Fruit fly (Drosophila melanogaster) whole organism, larva: ENCODE measurements around the gene Ets97D.

Source experiments
- noc ChIP-seq: fragments of 200-800 bp; sonication (Bioruptor generic); optimal IDR thresholded peaks from 3 replicates; lab custom pipeline; 2019; ENCODE audit warnings: missing biosample characterization, mild to moderate bottlenecking, missing genetic modification characterization, moderate library complexity

The Ets97D gene

DNA sequence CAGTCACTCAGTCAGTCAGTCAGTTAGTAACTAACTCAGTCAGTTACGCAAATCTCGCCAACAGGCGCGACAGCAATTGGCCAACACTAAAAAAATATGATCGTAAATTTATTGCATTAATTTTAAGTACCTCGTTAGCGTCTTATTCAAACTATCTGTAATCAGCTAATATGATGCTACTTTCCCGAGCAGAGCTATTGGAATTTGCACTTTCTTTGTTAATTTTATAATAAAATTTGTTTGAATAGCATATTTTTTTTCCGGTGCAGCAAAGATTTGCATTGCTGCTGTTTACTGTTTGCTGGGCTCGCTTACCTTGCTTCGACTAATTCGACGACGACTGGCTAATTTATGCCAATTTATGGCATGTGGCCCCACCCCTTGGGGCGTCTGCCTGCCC, 22.6 kb downstream of the Ets97D start:
- TF ChIP-seq noc (tag; lab: Kevin White, UChicago), result no peak

DNA sequence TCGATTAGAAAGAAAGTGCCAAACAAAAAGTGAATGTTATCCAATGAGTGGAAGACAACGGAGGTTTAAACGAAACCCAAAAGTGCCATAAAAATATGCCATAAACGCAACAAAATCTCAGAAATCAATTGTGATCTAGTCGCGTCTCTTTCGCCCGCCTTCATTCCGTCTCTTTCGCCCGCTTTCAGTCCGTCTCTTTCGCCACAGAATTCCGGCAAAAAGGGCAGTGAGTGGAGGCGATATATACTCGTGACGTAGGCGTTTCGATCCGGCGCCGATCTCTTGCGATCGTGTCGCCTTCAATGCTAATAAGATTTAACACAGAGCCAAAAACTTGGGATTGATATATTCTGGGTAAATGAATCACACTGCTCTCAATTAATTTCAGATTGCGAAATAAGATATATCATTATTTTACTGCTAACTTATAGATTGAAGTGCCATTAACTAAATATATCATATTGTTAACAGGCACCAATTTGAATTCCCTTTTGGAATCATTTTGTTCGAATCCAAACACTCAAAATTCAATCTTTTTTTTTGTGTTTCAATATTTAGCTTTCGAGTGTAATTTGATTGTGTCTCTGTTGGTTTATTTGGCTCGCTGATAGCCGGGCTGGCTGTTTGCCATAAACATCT, 24.5 kb downstream of the Ets97D start:
- TF ChIP-seq noc (tag; lab: Kevin White, UChicago), result no peak

DNA sequence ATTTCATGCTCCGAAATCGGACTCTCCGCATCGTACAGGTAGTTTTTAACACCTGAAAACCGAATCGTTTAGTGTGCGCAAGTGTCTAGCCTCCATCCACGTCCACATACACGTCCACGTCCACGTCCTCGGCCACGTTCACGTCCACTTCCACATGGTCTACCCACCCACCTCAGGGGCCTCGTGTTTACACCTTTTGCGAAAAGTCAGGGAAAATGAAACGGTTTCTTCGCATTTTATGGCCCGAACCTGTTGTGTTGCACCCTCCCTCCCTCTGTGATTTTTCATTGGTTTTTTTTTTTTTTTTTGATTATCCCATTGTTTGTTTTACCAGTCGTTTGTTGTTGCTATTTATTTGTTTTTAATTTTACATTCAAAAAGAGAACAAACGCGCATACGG, 25.5 kb downstream of the Ets97D start:
- no peak for TF ChIP-seq noc (tag; lab: Kevin White, UChicago)

DNA sequence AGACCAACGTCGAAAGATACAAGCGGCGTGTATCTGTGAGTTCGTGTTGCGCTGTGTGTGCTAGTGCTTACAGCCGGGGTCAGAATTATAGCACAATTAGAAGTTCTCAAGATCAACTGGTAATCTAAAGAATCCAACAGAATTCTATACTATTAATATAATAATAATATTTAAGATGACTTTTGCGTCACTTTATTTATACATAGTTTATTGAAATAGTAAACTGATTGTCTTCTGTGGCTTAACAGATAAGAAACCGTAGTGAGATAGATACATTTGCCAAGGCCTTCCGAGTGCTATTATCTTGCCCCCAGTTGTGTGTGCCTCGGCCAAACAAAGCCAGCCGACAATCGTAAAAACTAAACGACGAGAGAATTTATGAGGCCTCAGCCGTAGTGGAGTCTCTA, 26.4 kb downstream of the Ets97D start:
- TF ChIP-seq noc (tag; lab: Kevin White, UChicago), result peak; percentile 65

DNA sequence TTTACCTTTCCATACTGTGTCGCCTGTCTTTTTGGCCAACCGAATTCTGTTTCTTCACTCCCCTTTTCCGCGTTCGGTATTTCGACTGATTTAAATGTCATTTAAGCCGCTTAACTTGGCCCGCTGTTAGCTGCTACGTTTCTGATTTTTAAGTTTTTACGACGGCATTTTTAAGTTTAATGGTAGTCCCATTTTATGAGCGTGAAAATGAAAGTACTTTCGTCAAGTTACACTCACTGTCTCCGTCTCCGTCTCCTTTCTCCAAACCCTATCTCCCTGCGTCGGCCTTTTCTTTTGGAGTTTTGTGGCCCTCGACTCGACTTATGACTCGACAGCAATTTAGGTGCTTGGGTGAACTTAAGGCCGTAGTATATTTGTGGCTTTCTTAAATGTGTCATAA, 27.5 kb downstream of the Ets97D start:
- TF ChIP-seq noc (tag; lab: Kevin White, UChicago), result no peak

DNA sequence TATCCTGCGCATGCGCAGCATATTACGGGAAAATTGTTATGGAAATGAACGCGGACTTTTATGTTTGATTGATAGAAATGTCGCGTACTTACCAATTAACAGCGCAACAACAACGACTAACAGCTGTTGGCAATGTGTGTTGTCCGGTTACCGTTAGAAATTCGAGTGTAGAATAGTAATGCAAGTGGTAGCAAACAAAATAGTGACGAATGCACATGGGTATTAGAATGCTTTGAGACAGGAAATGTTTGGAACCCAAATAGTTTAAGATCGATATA, 29.7 kb downstream of the Ets97D start:
- TF ChIP-seq noc (tag; lab: Kevin White, UChicago), result no peak

DNA sequence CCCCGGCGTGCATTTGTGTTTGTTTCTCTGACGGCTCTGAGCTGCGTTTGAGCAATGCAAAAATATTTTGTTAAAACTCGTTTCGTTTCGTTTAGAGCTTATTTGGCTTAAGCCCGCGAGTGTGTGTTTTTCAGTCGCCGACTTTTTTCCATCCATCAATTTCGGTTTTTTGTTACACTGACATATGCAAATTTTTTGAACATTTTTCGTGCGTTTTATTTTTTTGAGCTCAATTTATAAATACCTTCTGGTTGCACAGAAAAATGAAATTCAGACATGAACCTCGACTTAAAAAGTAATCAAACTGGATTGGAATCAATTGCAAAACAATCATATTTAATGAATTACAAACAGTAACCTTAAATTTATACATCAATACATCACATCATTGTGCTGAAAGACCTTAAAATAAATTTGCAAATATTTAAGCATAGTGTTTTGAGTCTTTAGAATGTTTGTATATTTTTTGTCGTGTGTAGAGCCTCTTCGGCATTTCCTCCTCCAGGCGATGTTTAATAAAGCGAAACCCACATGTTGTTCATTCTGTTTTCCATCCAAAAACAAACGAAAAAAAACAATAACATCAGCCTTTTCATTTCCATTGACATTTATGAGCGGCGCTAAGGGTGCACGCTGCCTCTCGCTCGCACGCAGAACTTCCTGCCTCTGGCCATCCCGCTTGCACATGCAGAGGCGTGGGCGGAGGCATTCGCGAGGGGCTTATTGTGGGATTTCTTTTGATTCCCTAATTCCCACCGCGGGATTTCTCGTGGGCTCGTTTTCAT, 30.3 kb downstream of the Ets97D start:
- TF ChIP-seq noc (tag; lab: Kevin White, UChicago), result no peak

DNA sequence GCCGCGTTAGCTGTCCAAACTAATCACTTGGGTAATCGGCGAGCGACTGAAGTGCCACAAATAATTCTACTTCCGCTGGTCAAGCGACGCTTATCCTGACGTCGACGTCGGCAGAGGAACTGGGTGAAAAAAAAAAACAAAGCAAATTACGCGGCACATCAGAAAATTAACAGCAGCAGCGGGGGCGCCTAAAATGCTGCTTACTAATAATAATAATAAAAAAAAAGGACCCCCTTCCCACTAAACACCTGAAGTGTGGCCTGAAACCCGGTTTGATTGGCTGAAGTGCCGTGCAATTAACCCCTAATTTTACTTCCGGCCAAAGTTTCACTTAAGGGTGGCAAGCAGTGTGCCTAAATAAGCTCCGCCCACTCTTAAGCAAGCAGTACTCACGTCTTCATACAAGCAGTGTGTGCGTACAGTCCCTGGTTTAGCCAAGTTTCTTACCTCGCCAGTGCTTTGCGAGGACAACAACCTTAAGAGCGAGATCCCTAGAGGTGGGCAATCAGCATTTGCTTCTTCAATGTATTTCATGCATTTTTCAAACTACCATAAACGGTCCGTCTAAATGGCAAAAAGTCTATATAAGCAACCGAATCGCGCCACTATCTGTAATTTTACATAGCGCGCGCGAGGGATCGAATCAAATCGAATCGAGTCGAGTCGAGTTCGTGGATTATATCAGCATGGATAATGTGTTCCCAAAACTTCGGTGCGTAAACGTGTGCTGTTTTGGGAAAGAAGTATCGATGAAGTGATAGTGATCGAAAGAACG, 31.4 kb downstream of the Ets97D start, which contains the start of the genes ro and T48:
Gene ro (minus strand): TSS at position 51 of the 775 bp plus-strand sequence.
Gene T48 (plus strand): TSS at position 614 of the 775 bp plus-strand sequence.
- no peak for TF ChIP-seq noc (tag; lab: Kevin White, UChicago)

DNA sequence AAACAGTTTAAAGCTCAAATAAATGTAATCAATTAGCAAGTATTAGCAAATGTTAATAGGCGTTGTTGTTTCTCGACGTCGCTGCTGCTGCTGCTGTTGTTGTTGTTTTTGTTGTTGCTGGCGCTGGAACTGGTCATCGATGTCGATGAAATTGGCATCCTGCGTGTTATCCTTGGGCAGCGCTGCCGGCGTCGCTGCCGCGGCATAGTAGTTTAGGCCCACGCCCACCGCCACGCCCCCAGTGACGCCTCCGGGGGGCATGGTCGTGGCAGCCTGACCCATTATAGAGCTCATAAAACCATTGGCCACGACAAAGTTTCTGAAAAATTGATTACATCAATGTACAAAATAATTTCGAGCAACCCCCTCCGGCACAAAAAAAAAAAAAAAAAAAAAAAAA, 35.8 kb downstream of the Ets97D start:
- TF ChIP-seq noc (tag; lab: Kevin White, UChicago), result no peak

DNA sequence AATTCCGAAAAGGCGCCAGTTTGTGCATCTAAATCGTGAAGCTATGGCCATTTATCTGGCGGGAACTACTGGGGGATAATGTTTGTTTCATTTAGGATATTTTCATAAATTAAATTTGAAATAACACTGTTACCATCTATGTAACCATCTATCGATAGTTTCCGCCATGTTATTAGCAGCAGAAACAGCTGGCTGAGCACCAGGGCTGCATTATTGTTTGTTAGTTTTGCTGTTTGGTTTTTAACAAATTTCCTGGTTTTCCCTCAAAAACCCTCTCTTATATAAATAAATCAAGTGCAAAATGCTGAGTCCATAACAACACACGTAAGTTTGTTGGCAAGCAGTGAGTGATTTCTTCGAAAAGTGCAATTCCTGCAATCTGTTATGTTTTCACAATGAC, 36.3 kb downstream of the Ets97D start, which contains the start of gene CG5500:
Gene CG5500 (plus strand): TSS at position 199 of the 400 bp plus-strand sequence.
- TF ChIP-seq noc (tag; lab: Kevin White, UChicago), result no peak

DNA sequence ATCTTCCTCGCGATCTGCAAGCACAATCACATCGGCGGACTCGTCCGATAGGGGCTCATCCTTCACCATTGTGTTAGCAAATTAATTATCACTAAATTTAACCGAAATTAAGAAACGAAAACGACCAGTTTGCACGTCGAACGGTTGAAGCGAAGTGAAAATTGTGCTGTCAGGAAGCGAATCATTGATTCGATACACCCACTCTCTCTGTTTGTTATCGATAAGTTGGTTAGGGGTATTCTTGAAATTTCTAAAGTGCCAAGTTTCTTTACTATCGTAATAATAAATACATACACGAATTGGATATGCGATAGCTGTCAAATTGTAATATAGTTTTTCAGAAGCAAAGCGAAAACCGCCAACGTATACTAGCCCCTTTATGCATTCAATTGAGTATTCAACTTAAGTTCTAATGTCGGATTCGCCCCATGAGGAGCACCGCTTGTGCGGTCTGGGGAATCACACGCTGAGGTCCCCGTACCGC, 37.1 kb downstream of the Ets97D start, which contains the start of gene Rb97D:
Gene Rb97D (minus strand): TSS at position 199 of the 484 bp plus-strand sequence.
- peak; percentile 67 for TF ChIP-seq noc (tag; lab: Kevin White, UChicago)

DNA sequence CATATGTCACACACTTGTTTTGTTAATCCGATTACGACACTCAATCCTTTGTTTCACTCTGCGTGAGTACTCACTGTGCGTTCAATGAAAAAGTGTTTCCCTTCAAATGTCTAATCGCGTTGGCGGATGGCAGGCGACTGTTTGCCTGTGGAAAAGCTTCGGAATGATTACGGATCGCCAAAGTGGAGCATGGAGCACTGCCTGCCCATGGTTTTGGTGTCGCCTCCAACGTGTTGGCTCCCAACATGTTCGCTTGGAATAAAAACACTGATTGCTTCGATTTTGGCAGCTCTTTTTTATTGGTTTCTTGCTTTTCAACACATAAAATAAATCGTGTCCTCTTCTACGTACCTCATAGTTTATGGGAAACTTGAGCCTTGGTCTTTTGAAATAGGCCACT, 40.8 kb downstream of the Ets97D start, which contains the start of gene SPARC:
Gene SPARC (minus strand): TSS at position 144 of the 400 bp plus-strand sequence.
- TF ChIP-seq noc (tag; lab: Kevin White, UChicago), result no peak

DNA sequence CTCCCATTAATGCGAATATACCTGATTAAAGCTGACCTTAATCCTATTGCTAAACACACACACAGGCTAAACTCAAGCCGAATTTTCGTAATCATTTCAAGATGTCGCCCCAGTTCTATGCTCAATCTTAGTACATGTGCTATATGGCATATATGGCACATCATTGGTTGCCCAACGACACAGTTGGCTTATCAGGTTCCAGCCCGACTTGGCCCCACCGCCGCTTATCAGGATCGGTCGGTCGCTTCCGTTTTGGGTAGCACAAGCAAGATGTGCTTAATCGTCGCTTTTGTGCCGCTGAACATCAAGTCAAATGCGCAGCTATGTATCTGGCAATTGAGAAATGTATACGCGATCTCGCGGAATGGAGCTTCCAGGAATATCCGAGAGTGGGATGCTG, 41.6 kb downstream of the Ets97D start:
- no peak for TF ChIP-seq noc (tag; lab: Kevin White, UChicago)

DNA sequence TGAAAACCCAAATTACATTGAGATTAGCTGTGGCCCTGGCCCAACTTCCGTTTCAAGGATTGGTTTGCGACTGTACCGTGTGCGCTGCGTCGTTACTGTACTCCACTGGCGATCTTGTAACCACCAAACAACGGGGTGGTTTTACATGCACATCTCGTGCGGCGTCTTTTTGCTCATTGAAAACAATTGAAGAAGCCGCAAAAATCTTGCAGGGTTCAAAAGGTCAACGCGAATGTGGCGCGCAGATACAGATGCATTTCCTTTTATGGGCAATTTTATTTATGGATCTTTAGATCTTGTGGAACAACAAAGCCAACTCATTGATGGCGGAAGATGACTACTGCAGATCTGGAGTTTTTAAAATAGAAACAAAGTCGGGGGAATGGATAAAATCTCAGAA, 42.2 kb downstream of the Ets97D start:
- TF ChIP-seq noc (tag; lab: Kevin White, UChicago), result no peak

DNA sequence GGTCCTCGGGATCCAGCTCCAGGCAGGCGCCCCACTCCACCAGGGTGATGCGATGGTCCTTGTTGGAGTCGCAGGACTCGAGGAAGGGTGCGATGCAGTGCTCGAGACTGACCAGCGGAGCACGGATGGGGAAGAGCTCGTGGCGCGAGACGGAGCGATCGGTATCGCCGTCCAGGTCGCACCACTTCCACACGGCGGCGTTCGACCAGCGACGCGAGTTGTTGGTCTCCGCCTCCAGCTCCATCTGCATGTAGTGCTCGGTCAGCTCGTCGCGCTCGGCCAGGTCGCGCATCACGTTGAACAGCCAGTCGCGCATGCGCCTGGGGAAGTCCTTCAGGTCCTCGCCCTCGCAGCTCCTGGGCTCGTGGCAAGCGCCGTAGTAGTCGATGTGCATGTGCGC, 43.3 kb downstream of the Ets97D start:
- TF ChIP-seq noc (tag; lab: Kevin White, UChicago), result no peak
